Worm (Caenorhabditis elegans) whole organism, L4 larva: ENCODE measurements around the gene Y42H9B.3.
A peak's percentile ranks its signal among the peaks of the same experiment; 100 is the strongest.

Experiments
- F10B5.3 ChIP-seq: sonication (generic microtip); optimal IDR thresholded peaks from 2 replicates; lab custom pipeline; 2016; ENCODE audit warnings: mild to moderate bottlenecking, missing genetic modification characterization, missing compliant biosample characterization
- F26F4.8 ChIP-seq: fragments of 200-800 bp; sonication (Bioruptor generic); conservative IDR thresholded peaks from 2 replicates; pipeline ENCODE4 v1.3.6; 2022; ENCODE audit warnings: missing genetic modification characterization, missing compliant biosample characterization
- ZK546.5 ChIP-seq, 2 experiments: sonication (generic microtip); optimal IDR thresholded peaks; 2 replicates each; lab custom pipeline; 2017; ENCODE audit warnings: missing biosample characterization in 2 of 2, missing genetic modification characterization in 2 of 2
- aly-2 ChIP-seq: sonication (generic microtip); optimal IDR thresholded peaks from 2 replicates; lab custom pipeline; 2018; ENCODE audit warnings: missing biosample characterization, missing genetic modification characterization
- ama-1 ChIP-seq: fragments of 150-350 bp; optimal IDR thresholded peaks from 2 replicates; lab custom pipeline; 2014; ENCODE audit warnings: inconsistent platforms, mixed read lengths
- ceh-32 ChIP-seq: sonication (generic microtip); optimal IDR thresholded peaks from 2 replicates; lab custom pipeline; 2016; ENCODE audit warnings: mild to moderate bottlenecking, missing genetic modification characterization, missing compliant biosample characterization; ENCODE audit not compliant: poor library complexity
- ceh-44 ChIP-seq: fragments of 200-800 bp; sonication (Bioruptor generic); IDR thresholded peaks from 2 replicates; pipeline ENCODE4 v1.3.6; 2022; ENCODE audit warnings: missing genetic modification reagents, missing genetic modification characterization, missing compliant biosample characterization
- ctbp-1 ChIP-seq: fragments of 200-800 bp; sonication (Bioruptor generic); IDR thresholded peaks from 2 replicates; pipeline ENCODE4 v1.3.6; 2022; ENCODE audit warnings: missing genetic modification reagents, missing genetic modification characterization, missing compliant biosample characterization
- dmd-8 ChIP-seq: fragments of 200-800 bp; sonication (Bioruptor generic); IDR thresholded peaks from 2 replicates; pipeline ENCODE4 v1.3.6; 2022; ENCODE audit warnings: missing genetic modification characterization, missing compliant biosample characterization
- dmd-9 ChIP-seq: fragments of 200-800 bp; sonication (Bioruptor generic); IDR thresholded peaks from 2 replicates; pipeline ENCODE4 v1.3.6; 2022; ENCODE audit warnings: missing genetic modification reagents, missing genetic modification characterization, missing compliant biosample characterization
- hlh-11 ChIP-seq: fragments of 200-800 bp; sonication (Bioruptor generic); optimal IDR thresholded peaks from 2 replicates; lab custom pipeline; 2018; ENCODE audit warnings: mild to moderate bottlenecking, missing genetic modification characterization, missing compliant biosample characterization
- hlh-30 ChIP-seq: sonication (generic microtip); optimal IDR thresholded peaks from 2 replicates; lab custom pipeline; 2017; ENCODE audit warnings: antibody characterized with exemption, mild to moderate bottlenecking, missing genetic modification characterization, missing compliant biosample characterization; ENCODE audit not compliant: insufficient read depth
- jun-1 ChIP-seq: fragments of 150-350 bp; optimal IDR thresholded peaks from 2 replicates; lab custom pipeline; 2014; ENCODE audit warnings: missing biosample characterization, missing genetic modification reagents, missing genetic modification characterization
- lim-7 ChIP-seq: fragments of 200-800 bp; sonication (Bioruptor generic); IDR thresholded peaks from 2 replicates; pipeline ENCODE4 v1.3.6; 2022; ENCODE audit warnings: missing genetic modification characterization, missing compliant biosample characterization
- lin-1 ChIP-seq: fragments of 200-800 bp; sonication (Bioruptor generic); IDR thresholded peaks from 2 replicates; pipeline ENCODE4 v1.3.6; 2022; ENCODE audit warnings: missing genetic modification reagents, missing genetic modification characterization, missing compliant biosample characterization
- lin-13 ChIP-seq: fragments of 150-350 bp; optimal IDR thresholded peaks from 2 replicates; lab custom pipeline; 2014; ENCODE audit warnings: missing biosample characterization, missing genetic modification reagents, missing genetic modification characterization
- lin-38 ChIP-seq: fragments of 200-800 bp; sonication (Bioruptor generic); IDR thresholded peaks from 2 replicates; pipeline ENCODE4 v1.3.6; 2022; ENCODE audit warnings: missing genetic modification reagents, missing genetic modification characterization, missing compliant biosample characterization
- lin-39 ChIP-seq: fragments of 150-350 bp; optimal IDR thresholded peaks from 2 replicates; lab custom pipeline; 2014; ENCODE audit warnings: missing biosample characterization, missing genetic modification reagents, missing genetic modification characterization
- lir-3 ChIP-seq: sonication (generic microtip); optimal IDR thresholded peaks from 2 replicates; lab custom pipeline; 2016; ENCODE audit warnings: mild to moderate bottlenecking, missing genetic modification characterization, missing compliant biosample characterization
- mdt-29 ChIP-seq: fragments of 200-800 bp; sonication (Bioruptor generic); IDR thresholded peaks from 2 replicates; pipeline ENCODE4 v1.3.6; 2022; ENCODE audit warnings: missing genetic modification reagents, missing genetic modification characterization, missing compliant biosample characterization
- mep-1 ChIP-seq: fragments of 150-350 bp; sonication (generic microtip); optimal IDR thresholded peaks from 3 replicates; lab custom pipeline; 2014; ENCODE audit warnings: missing biosample characterization, missing genetic modification characterization
- mxl-2 ChIP-seq: fragments of 200-800 bp; sonication (Bioruptor generic); conservative IDR thresholded peaks from 2 replicates; pipeline ENCODE4 v1.3.6; 2022; ENCODE audit warnings: missing genetic modification reagents, missing genetic modification characterization, missing compliant biosample characterization
- nhr-25 ChIP-seq: sonication (generic microtip); optimal IDR thresholded peaks from 2 replicates; lab custom pipeline; 2017; ENCODE audit warnings: missing genetic modification characterization, mild to moderate bottlenecking, missing compliant biosample characterization, antibody characterized with exemption, moderate library complexity, borderline replicate concordance; ENCODE audit not compliant: insufficient read depth
- nhr-42 ChIP-seq: fragments of 200-800 bp; sonication (Bioruptor generic); IDR thresholded peaks from 2 replicates; pipeline ENCODE4 v1.3.6; 2022; ENCODE audit warnings: missing genetic modification characterization, missing compliant biosample characterization
- nhr-48 ChIP-seq: sonication (generic microtip); optimal IDR thresholded peaks from 2 replicates; lab custom pipeline; 2016; ENCODE audit warnings: mild to moderate bottlenecking, missing genetic modification characterization, missing compliant biosample characterization
- pha-4 ChIP-seq, 2 experiments: fragments of 150-350 bp in 1 of 2; fragments of 200-800 bp in 1 of 2; sonication (Bioruptor generic) in 1 of 2; IDR thresholded peaks in 1 of 2; optimal IDR thresholded peaks in 1 of 2; 2 replicates each; pipeline versions ENCODE4 v1.3.6 to Lab custom; 2014 to 2022; ENCODE audit warnings: missing genetic modification characterization in 2 of 2, missing genetic modification reagents in 2 of 2, missing biosample characterization in 1 of 2, missing compliant biosample characterization in 1 of 2
- php-3 ChIP-seq: fragments of 200-800 bp; sonication (Bioruptor generic); IDR thresholded peaks from 2 replicates; pipeline ENCODE4 v1.3.6; 2022; ENCODE audit warnings: missing genetic modification reagents, missing genetic modification characterization, missing compliant biosample characterization
- rbr-2 ChIP-seq: sonication (generic microtip); optimal IDR thresholded peaks from 2 replicates; lab custom pipeline; 2016; ENCODE audit warnings: missing genotype, missing genetic modification characterization, missing compliant biosample characterization
- snpc-1.2 ChIP-seq: fragments of 200-800 bp; sonication (Bioruptor generic); IDR thresholded peaks from 2 replicates; pipeline ENCODE4 v1.3.6; 2022; ENCODE audit warnings: missing genetic modification reagents, missing genetic modification characterization, missing compliant biosample characterization
- tag-97 ChIP-seq: fragments of 200-800 bp; sonication (Bioruptor generic); IDR thresholded peaks from 2 replicates; pipeline ENCODE4 v1.3.6; 2022; ENCODE audit warnings: missing genetic modification characterization, missing compliant biosample characterization
- tra-1 ChIP-seq: fragments of 200-800 bp; sonication (Bioruptor generic); IDR thresholded peaks from 2 replicates; pipeline ENCODE4 v1.3.6; 2022; ENCODE audit warnings: missing genetic modification reagents, missing genetic modification characterization, missing compliant biosample characterization
- unc-130 ChIP-seq: sonication (generic microtip); optimal IDR thresholded peaks from 2 replicates; lab custom pipeline; 2016; ENCODE audit warnings: missing genetic modification reagents, missing genetic modification characterization, missing compliant biosample characterization
- unc-62 ChIP-seq, 3 experiments: fragments of 150-350 bp in 1 of 3; sonication (generic microtip); optimal IDR thresholded peaks in 2 of 3; peaks in 1 of 3; 1 replicate in 1 of 3; 2 replicates in 2 of 3; lab custom pipeline; 2014 to 2017; ENCODE audit warnings: missing biosample characterization in 3 of 3, missing genetic modification characterization in 3 of 3, missing genetic modification reagents in 3 of 3, missing genotype in 1 of 3
- zfp-2 ChIP-seq: sonication (generic microtip); optimal IDR thresholded peaks from 2 replicates; lab custom pipeline; 2016; ENCODE audit warnings: mild to moderate bottlenecking, missing genetic modification characterization, missing compliant biosample characterization
- zfp-3 ChIP-seq: fragments of 200-800 bp; sonication (Bioruptor generic); conservative IDR thresholded peaks from 2 replicates; pipeline ENCODE4 v1.3.6; 2022; ENCODE audit warnings: missing genetic modification reagents, missing genetic modification characterization, missing compliant biosample characterization
- zip-11 ChIP-seq: fragments of 200-800 bp; sonication (Bioruptor generic); IDR thresholded peaks from 2 replicates; pipeline ENCODE4 v1.3.6; 2022; ENCODE audit warnings: missing genetic modification characterization, missing compliant biosample characterization
- ztf-11 ChIP-seq: fragments of 150-350 bp; optimal IDR thresholded peaks from 2 replicates; lab custom pipeline; 2014; ENCODE audit warnings: missing biosample characterization, missing genetic modification characterization
- ztf-7 ChIP-seq: fragments of 150-350 bp; optimal IDR thresholded peaks from 2 replicates; lab custom pipeline; 2014; ENCODE audit warnings: missing biosample characterization, missing genetic modification characterization

Y42H9B.3 gene

ce11 chrIV:8012330-8012729 is at the start of gene Y42H9B.3:
TSS of gene Y42H9B.3 (minus strand) at chrIV:8012430.
- TF ChIP-seq nhr-25 (tag; lab: Kevin White, UChicago) (no peak), zfp-2 (no peak), lim-7 (GFP tag; lab: Robert Waterston, UW) (no peak), aly-2 (tag; lab: Kevin White, UChicago) (no peak), ceh-32 (tag; lab: Kevin White, UChicago) (no peak), lin-13 (no peak), zfp-3 (no peak), hlh-30 (no peak), ztf-7 (tag; lab: Kevin White, UChicago) (no peak), php-3 (GFP tag; lab: Robert Waterston, UW) (no peak)
- TF ChIP-seq, all 104 proteins: peak for 0

ce11 chrIV:8061267-8061666 is 49.0 kb upstream of the Y42H9B.3 start:
- 0 out of 2 replicates have a peak, but pooled peaks have one; percentile 35 for TF ChIP-seq snpc-1.2 (GFP tag; lab: Robert Waterston, UW)
- TF ChIP-seq mxl-2 (GFP tag; lab: Robert Waterston, UW) = no peak
- no peak for TF ChIP-seq ceh-44
- TF ChIP-seq unc-130 (GFP tag; lab: Kevin White, UChicago) = peak; percentile 61
- no peak for TF ChIP-seq tag-97 (GFP tag; lab: Robert Waterston, UW)
- TF ChIP-seq hlh-11 (tag; lab: Kevin White, UChicago) = no peak
- TF ChIP-seq mdt-29 (GFP tag; lab: Robert Waterston, UW) = no peak
- TF ChIP-seq F26F4.8 (GFP tag; lab: Robert Waterston, UW) = no peak
- no peak for TF ChIP-seq php-3 (GFP tag; lab: Robert Waterston, UW)
- TF ChIP-seq, all 104 proteins: peak for 2

- no peak for TF ChIP-seq dmd-8 (GFP tag; lab: Robert Waterston, UW)
- no peak for TF ChIP-seq nhr-42 (GFP tag; lab: Robert Waterston, UW)
- no peak for TF ChIP-seq ZK546.5 (tag; optimal IDR thresholded peaks at IDR 0.05; lab: Kevin White, UChicago)
- TF ChIP-seq lin-39 (tag; lab: Kevin White, UChicago) = no peak
- TF ChIP-seq rbr-2 (tag; lab: Kevin White, UChicago) = no peak
- no peak for TF ChIP-seq mxl-2 (GFP tag; lab: Robert Waterston, UW)
- no peak for TF ChIP-seq zfp-2
- peak in 1 of 2 experiments; percentile 70 for TF ChIP-seq unc-62 (GFP tag; optimal IDR thresholded peaks at IDR 0.05 in 1 of 2; lab: Kevin White, UChicago)
- TF ChIP-seq unc-62 (tag; optimal IDR thresholded peaks at IDR 0.05; lab: Kevin White, UChicago) = no peak
These were observed 41.7 kb upstream of the Y42H9B.3 start for ce11 chrIV:8053955-8054354.

DNA sequence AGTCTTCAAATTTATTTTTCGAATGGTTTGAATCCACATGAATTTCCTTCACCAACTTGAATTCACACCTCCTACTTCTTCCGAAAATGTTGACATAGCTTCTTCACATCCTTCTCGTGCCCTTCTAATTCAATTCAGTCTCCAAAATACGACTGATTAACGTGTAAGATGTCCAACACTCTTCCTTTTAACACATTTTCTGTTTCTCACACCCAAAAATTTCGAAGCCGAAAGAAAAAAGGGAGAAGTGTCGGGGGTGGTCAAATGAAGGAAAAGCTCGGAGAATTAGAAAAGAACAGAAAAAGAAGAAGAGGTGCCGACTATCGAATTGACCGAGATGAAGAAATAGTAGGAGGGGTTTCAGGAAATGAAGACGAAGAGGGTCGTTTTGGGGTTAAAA is 40.5 kb upstream of the Y42H9B.3 start:
- TF ChIP-seq nhr-48 (tag; lab: Kevin White, UChicago) = no peak
- TF ChIP-seq nhr-25 (tag; lab: Kevin White, UChicago) = no peak
- no peak for TF ChIP-seq F10B5.3 (tag; lab: Kevin White, UChicago)
- TF ChIP-seq ctbp-1 = no peak
- no peak for TF ChIP-seq ama-1 (lab: Kevin White, UChicago)
- no peak for TF ChIP-seq lin-38 (GFP tag; lab: Robert Waterston, UW)
- no peak for TF ChIP-seq ceh-32 (tag; lab: Kevin White, UChicago)
- no peak for TF ChIP-seq jun-1 (tag; lab: Kevin White, UChicago)
- no peak for TF ChIP-seq mep-1
- TF ChIP-seq tra-1 (GFP tag; lab: Robert Waterston, UW) = no peak

ce11 chrIV:8048083-8048482 is 35.9 kb upstream of the Y42H9B.3 start:
- no peak for TF ChIP-seq pha-4 (GFP tag; IDR thresholded peaks at IDR 0.05; lab: Robert Waterston, UW)
- no peak for TF ChIP-seq pha-4 (tag; optimal IDR thresholded peaks at IDR 0.05; lab: Kevin White, UChicago)
- TF ChIP-seq ama-1 (lab: Kevin White, UChicago) = no peak
- TF ChIP-seq dmd-9 (GFP tag; lab: Robert Waterston, UW) = no peak
- no peak for TF ChIP-seq zip-11
- no peak for TF ChIP-seq mep-1
- TF ChIP-seq lin-1 = no peak
- no peak for TF ChIP-seq dmd-8 (GFP tag; lab: Robert Waterston, UW)
- no peak for TF ChIP-seq lir-3 (tag; lab: Kevin White, UChicago)
- no peak for TF ChIP-seq ztf-11
- no peak for TF ChIP-seq php-3 (GFP tag; lab: Robert Waterston, UW)
- TF ChIP-seq lin-39 (tag; lab: Kevin White, UChicago) = no peak
- TF ChIP-seq, all 104 proteins: peak for 0
